Fruit fly (Drosophila melanogaster): Measurements from ENCODE around the gene CG43163.

Gene CG43163

dm6 chr3L:8541669-8542068 is 34.7 kb upstream of the CG43163 start:
- no peak for TF ChIP-seq Snoo (tag; optimal IDR thresholded peaks at IDR 0.05)
- no peak for TF ChIP-seq rn (GFP tag; IDR thresholded peaks at IDR 0.05)
- TF ChIP-seq CG9948 (tag; optimal IDR thresholded peaks at IDR 0.05), result no peak
- no peak for TF ChIP-seq CG13204 (GFP tag; optimal IDR thresholded peaks at IDR 0.05)
- no peak for TF ChIP-seq Pif1A (GFP tag; optimal IDR thresholded peaks at IDR 0.05)
- no peak for TF ChIP-seq CG8159 (tag; optimal IDR thresholded peaks at IDR 0.05)
- no peak for TF ChIP-seq D1 (tag; optimal IDR thresholded peaks at IDR 0.05)
- TF ChIP-seq fd96Ca (GFP tag; IDR thresholded peaks at IDR 0.05), result no peak
- TF ChIP-seq CG8301 (tag; optimal IDR thresholded peaks at IDR 0.05), result no peak
- TF ChIP-seq CG34367 (tag; optimal IDR thresholded peaks at IDR 0.05), result no peak
- no peak for TF ChIP-seq CG14655 (GFP tag; optimal IDR thresholded peaks at IDR 0.05)
- TF ChIP-seq CG4496 (GFP tag; IDR thresholded peaks at IDR 0.05), result no peak
- TF ChIP-seq Pif1B (GFP tag; optimal IDR thresholded peaks at IDR 0.05), result no peak
- TF ChIP-seq CG32121 (GFP tag; IDR thresholded peaks at IDR 0.05), result no peak
- TF ChIP-seq Ets98B (GFP tag; IDR thresholded peaks at IDR 0.05), result no peak
- no peak for TF ChIP-seq CG15710 (tag; optimal IDR thresholded peaks at IDR 0.05)
- no peak for TF ChIP-seq EcR (GFP tag; optimal IDR thresholded peaks at IDR 0.05)
- TF ChIP-seq gl (tag; optimal IDR thresholded peaks at IDR 0.05), result no peak
- TF ChIP-seq CG10348 (GFP tag; IDR thresholded peaks at IDR 0.05), result no peak
- no peak for TF ChIP-seq CG17806 (tag; optimal IDR thresholded peaks at IDR 0.05)

dm6 chr3L:8540509-8540908 is 33.6 kb upstream of the CG43163 start:
- TF ChIP-seq EcR (GFP tag; optimal IDR thresholded peaks at IDR 0.05) (no peak), CG15710 (tag; optimal IDR thresholded peaks at IDR 0.05) (no peak)

- no peak for TF ChIP-seq CG32121 (GFP tag; IDR thresholded peaks at IDR 0.05)
- no peak for TF ChIP-seq EcR (GFP tag; optimal IDR thresholded peaks at IDR 0.05)
- TF ChIP-seq CG15710 (tag; optimal IDR thresholded peaks at IDR 0.05), result no peak
- no peak for TF ChIP-seq CG14655 (GFP tag; optimal IDR thresholded peaks at IDR 0.05)
- no peak for TF ChIP-seq CG9948 (tag; optimal IDR thresholded peaks at IDR 0.05)
- TF ChIP-seq CG12605 (GFP tag; IDR thresholded peaks at IDR 0.05), result no peak
- no peak for TF ChIP-seq gl (tag; optimal IDR thresholded peaks at IDR 0.05)
- no peak for TF ChIP-seq CG34367 (tag; optimal IDR thresholded peaks at IDR 0.05)
- no peak for TF ChIP-seq CG10348 (GFP tag; IDR thresholded peaks at IDR 0.05)
- TF ChIP-seq Ets98B (GFP tag; IDR thresholded peaks at IDR 0.05), result no peak
These were observed 31.4 kb upstream of the CG43163 start for dm6 chr3L:8538355-8538754.

- TF ChIP-seq CG8301 (tag; optimal IDR thresholded peaks at IDR 0.05) (no peak), Ets98B (GFP tag; IDR thresholded peaks at IDR 0.05) (no peak), CG4496 (GFP tag; IDR thresholded peaks at IDR 0.05) (no peak), Snoo (tag; optimal IDR thresholded peaks at IDR 0.05) (no peak), CG15710 (tag; optimal IDR thresholded peaks at IDR 0.05) (no peak), CG8159 (tag; optimal IDR thresholded peaks at IDR 0.05) (no peak), CG14655 (GFP tag; optimal IDR thresholded peaks at IDR 0.05) (no peak), D1 (tag; optimal IDR thresholded peaks at IDR 0.05) (no peak), CG17806 (tag; optimal IDR thresholded peaks at IDR 0.05) (no peak), CG34367 (tag; optimal IDR thresholded peaks at IDR 0.05) (no peak), rn (GFP tag; IDR thresholded peaks at IDR 0.05) (no peak), CG10348 (GFP tag; IDR thresholded peaks at IDR 0.05) (no peak)
These were observed 29.4 kb upstream of the CG43163 start for dm6 chr3L:8536387-8536786.

DNA sequence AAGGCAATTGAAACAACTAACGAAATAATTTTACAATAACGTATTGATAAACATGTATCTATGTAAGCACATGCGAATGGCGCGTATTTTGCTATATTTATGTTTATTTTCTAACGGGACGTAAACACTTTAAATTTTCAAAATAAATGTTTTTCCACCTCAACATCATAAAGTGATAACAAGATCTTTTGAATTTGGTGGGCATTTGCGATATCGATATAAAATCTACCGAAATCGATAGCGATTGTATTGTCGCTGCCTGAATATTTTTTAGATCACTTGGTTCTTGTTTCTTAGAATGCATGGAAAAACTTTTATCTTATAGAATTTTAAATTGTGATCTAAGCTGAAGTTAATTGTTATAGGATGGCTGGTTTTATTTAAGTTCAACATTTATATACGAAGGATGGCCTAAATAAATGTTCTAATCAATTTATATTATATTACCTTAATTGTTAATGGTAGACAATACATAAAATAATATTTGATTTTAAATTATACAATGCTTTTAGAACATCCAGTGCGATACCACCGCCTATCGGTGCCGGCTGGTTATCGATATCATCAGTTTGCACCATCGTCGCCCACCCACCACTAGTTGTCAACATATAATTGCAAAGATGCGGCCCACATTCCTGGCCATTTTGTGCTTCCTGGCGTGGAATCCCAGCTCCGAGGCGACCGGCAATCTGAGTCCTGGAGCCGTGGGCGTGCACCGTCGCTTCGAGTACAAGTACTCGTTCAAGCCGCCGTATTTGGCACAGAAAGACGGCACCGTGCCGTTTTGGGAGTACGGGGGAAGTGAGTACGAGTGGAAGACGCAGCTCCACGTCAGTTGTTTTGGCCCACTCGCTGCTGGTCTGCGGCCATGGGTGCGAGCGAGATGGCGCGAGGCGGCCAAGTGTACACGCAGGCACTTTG is 27.7 kb upstream of the CG43163 start, which contains the start of gene ergic53:
Gene ergic53 (plus strand): TSS at position 592 of the 921 bp plus-strand sequence.
- TF ChIP-seq CG4496 (GFP tag; IDR thresholded peaks at IDR 0.05), result 0 out of 3 replicates have a peak, but pooled peaks have one; percentile 14
- TF ChIP-seq EcR (GFP tag; optimal IDR thresholded peaks at IDR 0.05), result no peak
- no peak for TF ChIP-seq rn (GFP tag; IDR thresholded peaks at IDR 0.05)

DNA sequence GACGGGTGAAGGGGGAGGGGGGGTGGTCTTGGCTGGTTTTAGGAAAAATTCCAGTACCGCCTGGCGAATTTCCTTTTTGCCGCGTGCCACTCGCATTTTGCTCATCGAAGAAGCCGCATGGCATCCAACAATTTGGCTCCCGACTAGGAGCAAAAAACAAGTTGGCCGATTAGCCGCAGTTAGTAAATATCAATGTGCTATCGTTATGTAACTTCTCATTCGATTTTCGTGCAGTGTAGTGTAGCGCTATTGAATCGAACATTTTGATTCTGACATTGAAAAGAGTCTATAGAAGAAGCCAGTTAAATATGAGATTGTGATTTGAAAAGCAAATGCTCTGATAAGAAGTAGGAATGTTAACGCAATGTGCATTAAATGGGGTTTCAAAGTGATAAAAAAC is 22.8 kb upstream of the CG43163 start:
- no peak for TF ChIP-seq CG10348 (GFP tag; IDR thresholded peaks at IDR 0.05)
- TF ChIP-seq rn (GFP tag; IDR thresholded peaks at IDR 0.05), result no peak
- TF ChIP-seq EcR (GFP tag; optimal IDR thresholded peaks at IDR 0.05), result no peak
- TF ChIP-seq CG32121 (GFP tag; IDR thresholded peaks at IDR 0.05), result no peak
- TF ChIP-seq CG14655 (GFP tag; optimal IDR thresholded peaks at IDR 0.05), result no peak
- no peak for TF ChIP-seq CG4496 (GFP tag; IDR thresholded peaks at IDR 0.05)
- no peak for TF ChIP-seq fd96Ca (GFP tag; IDR thresholded peaks at IDR 0.05)
- TF ChIP-seq Ets98B (GFP tag; IDR thresholded peaks at IDR 0.05), result no peak
- TF ChIP-seq Pif1A (GFP tag; optimal IDR thresholded peaks at IDR 0.05), result no peak
- no peak for TF ChIP-seq CG34367 (tag; optimal IDR thresholded peaks at IDR 0.05)
- TF ChIP-seq CG8301 (tag; optimal IDR thresholded peaks at IDR 0.05), result no peak
- no peak for TF ChIP-seq Pif1B (GFP tag; optimal IDR thresholded peaks at IDR 0.05)
- no peak for TF ChIP-seq D1 (tag; optimal IDR thresholded peaks at IDR 0.05)
- TF ChIP-seq Snoo (tag; optimal IDR thresholded peaks at IDR 0.05), result no peak
- TF ChIP-seq gl (tag; optimal IDR thresholded peaks at IDR 0.05), result no peak
- no peak for TF ChIP-seq CG12605 (GFP tag; IDR thresholded peaks at IDR 0.05)
- TF ChIP-seq CG13204 (GFP tag; optimal IDR thresholded peaks at IDR 0.05), result no peak
- no peak for TF ChIP-seq CG9948 (tag; optimal IDR thresholded peaks at IDR 0.05)
- no peak for TF ChIP-seq CG8159 (tag; optimal IDR thresholded peaks at IDR 0.05)
- TF ChIP-seq CG15710 (tag; optimal IDR thresholded peaks at IDR 0.05), result no peak

Measured in whole organism, pupa.